Worm (Caenorhabditis elegans): ENCODE data around the gene F47E1.4.

The F47E1.4 gene

ce11 chrX:9025484-9025883 is 37.1 kb upstream of the F47E1.4 start:
- no peak for TF ChIP-seq mdl-1 (tag; optimal IDR thresholded peaks at IDR 0.05)
- no peak for TF ChIP-seq lin-13 (GFP tag; optimal IDR thresholded peaks at IDR 0.05)
- TF ChIP-seq unc-55 (GFP tag; optimal IDR thresholded peaks at IDR 0.05) = no peak
- TF ChIP-seq peb-1 (tag; optimal IDR thresholded peaks at IDR 0.05) = no peak
- no peak for TF ChIP-seq crh-2 (tag; optimal IDR thresholded peaks at IDR 0.05)
- TF ChIP-seq nhr-77 (tag; optimal IDR thresholded peaks at IDR 0.05) = no peak

ce11 chrX:9027304-9027703 is 35.3 kb upstream of the F47E1.4 start, which contains the start of gene T25B6.3:
T25B6.3 (plus strand) TSS chrX:9027604.
- TF ChIP-seq alr-1 (tag; optimal IDR thresholded peaks at IDR 0.05) (no peak), ama-1 (optimal IDR thresholded peaks at IDR 0.05) (no peak), crh-2 (tag; optimal IDR thresholded peaks at IDR 0.05) (no peak)

ce11 chrX:9028909-9029520 is 33.6 kb upstream of the F47E1.4 start, which contains the start of gene snf-12:
snf-12 (plus strand) TSS chrX:9029470.
- TF ChIP-seq sma-3 (GFP tag; optimal IDR thresholded peaks at IDR 0.05) = peak; percentile 35
- TF ChIP-seq nhr-25 (tag; optimal IDR thresholded peaks at IDR 0.05) = peak; percentile 63
- no peak for TF ChIP-seq sem-4 (tag; optimal IDR thresholded peaks at IDR 0.05)
- no peak for TF ChIP-seq skn-1 (tag; optimal IDR thresholded peaks at IDR 0.05)

- peak; percentile 86 for TF ChIP-seq fos-1 (tag; optimal IDR thresholded peaks at IDR 0.05)
- no peak for TF ChIP-seq ama-1 (optimal IDR thresholded peaks at IDR 0.05)
Measured at ce11 chrX:9034310-9034709, 28.3 kb upstream of the F47E1.4 start, which contains the start of gene nep-22. nep-22 (plus strand) TSS chrX:9034554.

- TF ChIP-seq fos-1 (tag; optimal IDR thresholded peaks at IDR 0.05) (peak; percentile 84), nhr-6 (tag; optimal IDR thresholded peaks at IDR 0.05) (no peak), nhr-77 (tag; optimal IDR thresholded peaks at IDR 0.05) (no peak), skn-1 (tag; optimal IDR thresholded peaks at IDR 0.05) (peak; percentile 65), lin-11 (tag; optimal IDR thresholded peaks at IDR 0.05) (no peak), nhr-25 (tag; optimal IDR thresholded peaks at IDR 0.05) (no peak), crh-2 (tag; optimal IDR thresholded peaks at IDR 0.05) (peak; percentile 40), ztf-4 (tag; optimal IDR thresholded peaks at IDR 0.05) (no peak), aly-2 (tag; optimal IDR thresholded peaks at IDR 0.05) (no peak), nhr-129 (tag; optimal IDR thresholded peaks at IDR 0.05) (peak; percentile 50), mbf-1 (tag; optimal IDR thresholded peaks at IDR 0.05) (no peak), Y55F3AM.14 (GFP tag; optimal IDR thresholded peaks at IDR 0.05) (no peak), lin-13 (GFP tag; optimal IDR thresholded peaks at IDR 0.05) (no peak)
Measured at ce11 chrX:9035142-9035541, 27.5 kb upstream of the F47E1.4 start.

ce11 chrX:9036237-9036636 is 26.4 kb upstream of the F47E1.4 start:
- no peak for TF ChIP-seq nhr-6 (tag; optimal IDR thresholded peaks at IDR 0.05)
- peak; percentile 12 for TF ChIP-seq sma-9 (GFP tag; optimal IDR thresholded peaks at IDR 0.05)
- no peak for TF ChIP-seq sma-9 (tag; optimal IDR thresholded peaks at IDR 0.05)
- peak; percentile 72 for TF ChIP-seq fos-1 (tag; optimal IDR thresholded peaks at IDR 0.05)

- TF ChIP-seq nhr-10 (tag; optimal IDR thresholded peaks at IDR 0.05) (no peak), blmp-1 (tag; optimal IDR thresholded peaks at IDR 0.05; ENCODE audit: insufficient read depth) (no peak), ceh-16 (tag; optimal IDR thresholded peaks at IDR 0.05) (no peak), unc-39 (tag; optimal IDR thresholded peaks at IDR 0.05) (no peak), sma-3 (GFP tag; optimal IDR thresholded peaks at IDR 0.05) (no peak), elt-1 (tag; optimal IDR thresholded peaks at IDR 0.05) (no peak), nhr-11 (tag; optimal IDR thresholded peaks at IDR 0.05) (no peak), mbf-1 (tag; optimal IDR thresholded peaks at IDR 0.05) (no peak), ztf-11 (tag; optimal IDR thresholded peaks at IDR 0.05) (no peak), F13H6.1 (tag; optimal IDR thresholded peaks at IDR 0.05) (no peak), nhr-23 (tag; optimal IDR thresholded peaks at IDR 0.05) (no peak)
Measured at ce11 chrX:9045913-9046312, 16.7 kb upstream of the F47E1.4 start, which contains the start of gene prdm-14. prdm-14 (plus strand) TSS chrX:9046213.
